Worm (Caenorhabditis elegans) whole organism, mixed stage, embryonic: ENCODE data around the gene srt-17.

Experiments
- bed-3 ChIP-seq: fragments of 200-800 bp; sonication (Bioruptor generic); optimal IDR thresholded peaks from 3 replicates; lab custom pipeline; 2018; ENCODE audit warnings: mild to moderate bottlenecking, missing genetic modification characterization, moderate library complexity, missing compliant biosample characterization
- blmp-1 ChIP-seq: fragments of 150-350 bp; optimal IDR thresholded peaks from 2 replicates; lab custom pipeline; 2014; ENCODE audit warnings: missing biosample characterization, missing genetic modification characterization
- ceh-39 ChIP-seq: fragments of 150-350 bp; optimal IDR thresholded peaks from 2 replicates; lab custom pipeline; 2014; ENCODE audit warnings: missing biosample characterization, missing genetic modification characterization
- ceh-43 ChIP-seq: fragments of 200-800 bp; sonication (Bioruptor generic); optimal IDR thresholded peaks from 2 replicates; lab custom pipeline; 2018; ENCODE audit warnings: mild to moderate bottlenecking, missing genetic modification characterization, moderate library complexity, missing compliant biosample characterization
- ceh-83 ChIP-seq: fragments of 200-800 bp; sonication (Bioruptor generic); optimal IDR thresholded peaks from 2 replicates; lab custom pipeline; 2018; ENCODE audit warnings: mild to moderate bottlenecking, missing genetic modification characterization, missing compliant biosample characterization
- ces-1 ChIP-seq: fragments of 150-350 bp; optimal IDR thresholded peaks from 2 replicates; lab custom pipeline; 2014; ENCODE audit warnings: missing biosample characterization, missing genetic modification reagents, missing genetic modification characterization
- cnd-1 ChIP-seq: fragments of 200-800 bp; sonication (Bioruptor generic); optimal IDR thresholded peaks from 2 replicates; lab custom pipeline; 2018; ENCODE audit warnings: mild to moderate bottlenecking, missing genetic modification characterization, missing compliant biosample characterization
- drap-1 ChIP-seq: fragments of 200-800 bp; sonication (Bioruptor generic); optimal IDR thresholded peaks from 3 replicates; lab custom pipeline; 2018; ENCODE audit warnings: mild to moderate bottlenecking, missing genetic modification characterization, missing compliant biosample characterization
- elt-1 ChIP-seq: sonication (generic microtip); optimal IDR thresholded peaks from 2 replicates; lab custom pipeline; 2017; ENCODE audit warnings: missing genetic modification characterization, mild to moderate bottlenecking, missing compliant biosample characterization, antibody characterized with exemption, moderate library complexity, borderline replicate concordance; ENCODE audit not compliant: insufficient read depth
- elt-3 ChIP-seq: fragments of 150-350 bp; optimal IDR thresholded peaks from 2 replicates; lab custom pipeline; 2014; ENCODE audit warnings: missing biosample characterization, missing genetic modification characterization
- flh-1 ChIP-seq: fragments of 200-800 bp; sonication (Bioruptor generic); optimal IDR thresholded peaks from 2 replicates; lab custom pipeline; 2018; ENCODE audit warnings: mild to moderate bottlenecking, missing genetic modification characterization, moderate library complexity, missing compliant biosample characterization
- ham-2 ChIP-seq: fragments of 200-800 bp; sonication (Bioruptor generic); optimal IDR thresholded peaks from 2 replicates; lab custom pipeline; 2018; ENCODE audit warnings: mild to moderate bottlenecking, missing genetic modification characterization, missing compliant biosample characterization
- lin-13 ChIP-seq: fragments of 150-350 bp; optimal IDR thresholded peaks from 2 replicates; lab custom pipeline; 2014; ENCODE audit warnings: missing biosample characterization, missing genetic modification characterization
- lin-32 ChIP-seq: fragments of 200-800 bp; sonication (Bioruptor generic); optimal IDR thresholded peaks from 2 replicates; lab custom pipeline; 2018; ENCODE audit warnings: mild to moderate bottlenecking, missing genetic modification characterization, missing compliant biosample characterization
- mab-5 ChIP-seq: fragments of 150-350 bp; optimal IDR thresholded peaks from 2 replicates; lab custom pipeline; 2014; ENCODE audit warnings: missing biosample characterization, missing genetic modification characterization
- mep-1 ChIP-seq: fragments of 150-350 bp; optimal IDR thresholded peaks from 2 replicates; lab custom pipeline; 2017; ENCODE audit warnings: missing biosample characterization, missing genetic modification reagents, missing genetic modification characterization, inconsistent platforms
- nhr-12 ChIP-seq: fragments of 150-350 bp; optimal IDR thresholded peaks from 2 replicates; lab custom pipeline; 2014; ENCODE audit warnings: missing biosample characterization, missing genetic modification characterization
- nhr-2 ChIP-seq: fragments of 150-350 bp; optimal IDR thresholded peaks from 2 replicates; lab custom pipeline; 2014; ENCODE audit warnings: missing biosample characterization, missing genetic modification characterization
- nhr-237 ChIP-seq: fragments of 150-350 bp; optimal IDR thresholded peaks from 2 replicates; lab custom pipeline; 2014; ENCODE audit warnings: missing biosample characterization, missing genetic modification characterization
- nhr-28 ChIP-seq: fragments of 150-350 bp; optimal IDR thresholded peaks from 2 replicates; lab custom pipeline; 2014; ENCODE audit warnings: missing biosample characterization, missing genetic modification characterization
- nhr-76 ChIP-seq: sonication (generic microtip); optimal IDR thresholded peaks from 2 replicates; lab custom pipeline; 2017; ENCODE audit warnings: missing biosample characterization, missing genetic modification characterization
- sem-2 ChIP-seq: fragments of 200-800 bp; sonication (Bioruptor generic); optimal IDR thresholded peaks from 2 replicates; lab custom pipeline; 2018; ENCODE audit warnings: mild to moderate bottlenecking, missing genetic modification characterization, missing compliant biosample characterization
- snpc-4 ChIP-seq: fragments of 150-350 bp; optimal IDR thresholded peaks from 2 replicates; lab custom pipeline; 2014; ENCODE audit warnings: missing biosample characterization, missing genetic modification characterization
- sptf-1 ChIP-seq: sonication (generic microtip); optimal IDR thresholded peaks from 2 replicates; lab custom pipeline; 2017; ENCODE audit warnings: mild to moderate bottlenecking, missing genetic modification characterization, moderate library complexity, missing compliant biosample characterization
- tbx-8 ChIP-seq: fragments of 200-800 bp; sonication (Bioruptor generic); optimal IDR thresholded peaks from 2 replicates; lab custom pipeline; 2018; ENCODE audit warnings: mild to moderate bottlenecking, missing genetic modification characterization, moderate library complexity, missing compliant biosample characterization
- unc-120 ChIP-seq: sonication (generic microtip); optimal IDR thresholded peaks from 2 replicates; lab custom pipeline; 2017; ENCODE audit warnings: missing genetic modification characterization, missing compliant biosample characterization; ENCODE audit not compliant: poor library complexity, severe bottlenecking
- unc-39 ChIP-seq: fragments of 150-350 bp; optimal IDR thresholded peaks from 2 replicates; lab custom pipeline; 2014; ENCODE audit warnings: missing biosample characterization, missing genetic modification characterization
- zip-8 ChIP-seq: fragments of 150-350 bp; optimal IDR thresholded peaks from 2 replicates; lab custom pipeline; 2014; ENCODE audit warnings: missing biosample characterization, missing genetic modification characterization
- ztf-11 ChIP-seq: fragments of 150-350 bp; optimal IDR thresholded peaks from 2 replicates; lab custom pipeline; 2014; ENCODE audit warnings: missing biosample characterization, missing genetic modification characterization

The srt-17 gene

ce11 chrV:576918-577317 is 47.9 kb downstream of the srt-17 start:
- no peak for TF ChIP-seq unc-120
- TF ChIP-seq ces-1 (GFP tag; lab: Kevin White, UChicago) = no peak
- no peak for TF ChIP-seq ceh-39
- no peak for TF ChIP-seq nhr-28
- no peak for TF ChIP-seq cnd-1 (tag; lab: Kevin White, UChicago)
- no peak for TF ChIP-seq sptf-1 (tag; lab: Kevin White, UChicago)
- TF ChIP-seq nhr-76 (tag; lab: Kevin White, UChicago) = no peak
- TF ChIP-seq drap-1 (GFP tag; lab: Kevin White, UChicago) = no peak
- no peak for TF ChIP-seq ceh-83 (GFP tag; lab: Kevin White, UChicago)
- TF ChIP-seq ceh-43 (GFP tag; lab: Kevin White, UChicago) = no peak
- TF ChIP-seq sem-2 (GFP tag; lab: Kevin White, UChicago) = no peak
- no peak for TF ChIP-seq blmp-1 (tag; lab: Kevin White, UChicago)
- TF ChIP-seq ztf-11 (tag; lab: Kevin White, UChicago) = no peak
- no peak for TF ChIP-seq elt-3 (tag; lab: Kevin White, UChicago)
- TF ChIP-seq snpc-4 (tag; lab: Kevin White, UChicago) = no peak
- no peak for TF ChIP-seq nhr-12 (tag; lab: Kevin White, UChicago)
- no peak for TF ChIP-seq tbx-8 (GFP tag; lab: Kevin White, UChicago)
- TF ChIP-seq nhr-2 = no peak
- TF ChIP-seq mep-1 (tag; lab: Kevin White, UChicago) = no peak
- TF ChIP-seq zip-8 (tag; lab: Kevin White, UChicago) = no peak

ce11 chrV:576070-576469 is 48.8 kb downstream of the srt-17 start, which contains the start of gene K06H6.5:
K06H6.5 (plus strand) TSS chrV:576370.
- no peak for TF ChIP-seq mep-1 (tag; lab: Kevin White, UChicago)
- no peak for TF ChIP-seq elt-3 (tag; lab: Kevin White, UChicago)
- TF ChIP-seq ces-1 (GFP tag; lab: Kevin White, UChicago) = no peak
- TF ChIP-seq mab-5 = no peak
- no peak for TF ChIP-seq cnd-1 (tag; lab: Kevin White, UChicago)
- no peak for TF ChIP-seq unc-39 (tag; lab: Kevin White, UChicago)
- no peak for TF ChIP-seq ceh-43 (GFP tag; lab: Kevin White, UChicago)
- TF ChIP-seq ham-2 (GFP tag; lab: Kevin White, UChicago) = no peak
- TF ChIP-seq elt-1 = no peak
- no peak for TF ChIP-seq sem-2 (GFP tag; lab: Kevin White, UChicago)
- TF ChIP-seq snpc-4 (tag; lab: Kevin White, UChicago) = no peak
- TF ChIP-seq ceh-83 (GFP tag; lab: Kevin White, UChicago) = no peak
- no peak for TF ChIP-seq flh-1 (GFP tag; lab: Kevin White, UChicago)
- no peak for TF ChIP-seq nhr-76 (tag; lab: Kevin White, UChicago)
- no peak for TF ChIP-seq nhr-237 (tag; lab: Kevin White, UChicago)
- TF ChIP-seq blmp-1 (tag; lab: Kevin White, UChicago) = no peak
- no peak for TF ChIP-seq zip-8 (tag; lab: Kevin White, UChicago)

ce11 chrV:574639-575038 is 50.2 kb downstream of the srt-17 start, which contains the start of gene C14C6.13:
C14C6.13 (minus strand) TSS chrV:574739.
- TF ChIP-seq flh-1 (GFP tag; lab: Kevin White, UChicago) (no peak), lin-13 (no peak), ztf-11 (tag; lab: Kevin White, UChicago) (no peak), mep-1 (tag; lab: Kevin White, UChicago) (no peak), zip-8 (tag; lab: Kevin White, UChicago) (no peak), ceh-39 (no peak), snpc-4 (tag; lab: Kevin White, UChicago) (no peak), unc-120 (no peak), ceh-43 (GFP tag; lab: Kevin White, UChicago) (no peak), sem-2 (GFP tag; lab: Kevin White, UChicago) (no peak), lin-32 (GFP tag; lab: Kevin White, UChicago) (no peak), nhr-12 (tag; lab: Kevin White, UChicago) (no peak), cnd-1 (tag; lab: Kevin White, UChicago) (no peak), ces-1 (GFP tag; lab: Kevin White, UChicago) (no peak), bed-3 (GFP tag; lab: Kevin White, UChicago) (no peak)
